Fruit fly (Drosophila melanogaster): Measurements from ENCODE around the gene CG31106.
A peak's percentile ranks its signal among the peaks of the same experiment; 100 is the strongest.

CG31106 gene

DNA sequence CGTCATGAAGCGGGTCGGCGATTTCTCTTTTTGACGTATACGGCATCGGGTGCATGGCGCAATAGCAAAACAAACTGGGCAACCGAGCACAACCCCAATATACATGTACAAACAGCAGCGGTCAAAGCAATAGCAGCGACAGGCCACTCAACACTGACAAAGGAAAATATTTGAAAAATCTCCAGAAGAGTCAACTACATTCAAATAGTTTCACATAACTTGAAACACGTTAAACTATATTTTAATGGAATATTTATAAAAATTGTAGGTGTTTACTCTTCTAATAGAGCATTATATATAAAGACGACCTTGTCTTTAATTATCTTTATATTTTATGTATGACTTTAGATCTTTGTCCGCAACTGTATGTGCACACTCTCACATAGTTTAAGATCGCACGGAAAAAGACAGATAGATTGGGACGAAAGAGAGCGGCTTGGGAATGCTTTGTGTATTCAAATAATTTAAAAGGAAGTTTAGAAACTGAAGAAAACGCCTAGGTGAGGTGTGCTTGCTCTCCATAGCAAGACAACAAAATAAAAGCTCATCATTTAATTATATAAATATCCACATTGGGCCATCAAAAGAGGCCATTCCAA is 8.6 kb upstream of the CG31106 start (continued):
- TF ChIP-seq CG7928 (GFP tag; optimal IDR thresholded peaks at IDR 0.05) (peak; percentile 4), CG11085 (GFP tag; IDR thresholded peaks at IDR 0.05) (no peak), pan (optimal IDR thresholded peaks at IDR 0.05) (no peak), pan (GFP tag; optimal IDR thresholded peaks at IDR 0.05 in 1 of 2, IDR thresholded peaks at IDR 0.05 in 1 of 2) (peak in 1 of 2 experiments; percentile 82), Bdp1 (GFP tag; optimal IDR thresholded peaks at IDR 0.05) (no peak), Ptx1 (GFP tag; IDR thresholded peaks at IDR 0.05) (peak; percentile 71), Fer3 (tag; optimal IDR thresholded peaks at IDR 0.05) (peak; percentile 72), CG10654 (GFP tag; optimal IDR thresholded peaks at IDR 0.05) (peak; percentile 41), MTF-1 (GFP tag; optimal IDR thresholded peaks at IDR 0.05; ENCODE audit: borderline replicate concordance) (peak; percentile 50), Vsx1 (GFP tag; optimal IDR thresholded peaks at IDR 0.05) (peak; percentile 56), CG5180 (GFP tag; optimal IDR thresholded peaks at IDR 0.05) (peak; percentile 63), Scr (GFP tag; IDR thresholded peaks at IDR 0.05; ENCODE audit: partially characterized antibody) (no peak), aop (GFP tag; IDR thresholded peaks at IDR 0.05) (no peak), ato (GFP tag; IDR thresholded peaks at IDR 0.05; ENCODE audit: partially characterized antibody) (no peak), CG17612 (GFP tag; IDR thresholded peaks at IDR 0.05) (0 out of 2 replicates have a peak, but pooled peaks have one; percentile 14), amos (GFP tag; IDR thresholded peaks at IDR 0.05; ENCODE audit: partially characterized antibody) (no peak), CG3847 (GFP tag; IDR thresholded peaks at IDR 0.05) (peak; percentile 54; the same call in 1 of the 2 replicates), lab (GFP tag; optimal IDR thresholded peaks at IDR 0.05) (peak; percentile 75), Chrac-16 (GFP tag; optimal IDR thresholded peaks at IDR 0.05) (peak; percentile 68), CG18011 (GFP tag; optimal IDR thresholded peaks at IDR 0.05) (peak; percentile 7), CG4404 (GFP tag; IDR thresholded peaks at IDR 0.05) (peak; percentile 59), Mad (GFP tag; optimal IDR thresholded peaks at IDR 0.05) (peak; percentile 47), Six4 (GFP tag; optimal IDR thresholded peaks at IDR 0.05) (peak; percentile 61), CG31388 (GFP tag; optimal IDR thresholded peaks at IDR 0.05) (no peak), Stat92E (GFP tag; optimal IDR thresholded peaks at IDR 0.05) (no peak), CG10565 (GFP tag; optimal IDR thresholded peaks at IDR 0.05) (no peak), CG4360 (GFP tag; IDR thresholded peaks at IDR 0.05) (no peak), CG10147 (GFP tag; optimal IDR thresholded peaks at IDR 0.05) (peak; percentile 74), Med (GFP tag) (peak; percentile 84), Optix (GFP tag; IDR thresholded peaks at IDR 0.05) (peak; percentile 38; the same call in 1 of the 3 replicates), CG4707 (GFP tag; optimal IDR thresholded peaks at IDR 0.05) (peak; percentile 45), lbe (GFP tag; optimal IDR thresholded peaks at IDR 0.05) (peak; percentile 7), CG7963 (GFP tag; IDR thresholded peaks at IDR 0.05; ENCODE audit: partially characterized antibody) (no peak), CTCF (GFP tag; optimal IDR thresholded peaks at IDR 0.05) (no peak), CG10209 (GFP tag; optimal IDR thresholded peaks at IDR 0.05) (peak; percentile 72), CG7745 (tag; optimal IDR thresholded peaks at IDR 0.05) (no peak), CG7271 (tag; optimal IDR thresholded peaks at IDR 0.05) (no peak), dmrt99B (tag; optimal IDR thresholded peaks at IDR 0.05) (peak; percentile 85), CG17361 (GFP tag; IDR thresholded peaks at IDR 0.05) (peak; percentile 86), CG10462 (GFP tag; optimal IDR thresholded peaks at IDR 0.05) (peak; percentile 12), odd (GFP tag; optimal IDR thresholded peaks at IDR 0.05) (peak; percentile 68), Spps (tag; optimal IDR thresholded peaks at IDR 0.05) (peak; percentile 39), jing (GFP tag; optimal IDR thresholded peaks at IDR 0.05) (peak; percentile 53), Dp (GFP tag; optimal IDR thresholded peaks at IDR 0.05) (no peak), chn (GFP tag; optimal IDR thresholded peaks at IDR 0.05) (peak; percentile 33), Nf-YC (tag; optimal IDR thresholded peaks at IDR 0.05) (peak; percentile 41), CG18764 (GFP tag; optimal IDR thresholded peaks at IDR 0.05) (peak; percentile 19), kah (GFP tag; optimal IDR thresholded peaks at IDR 0.05) (peak; percentile 42), Hr78 (GFP tag; optimal IDR thresholded peaks at IDR 0.05) (peak in 1 of 2 experiments; percentile 58)

Measured in whole organism, embryonic.